Worm (Caenorhabditis elegans): ENCODE data around the gene cav-1.

- no peak for TF ChIP-seq lsy-2 (tag; optimal IDR thresholded peaks at IDR 0.05)
- no peak for TF ChIP-seq nhr-76 (tag; optimal IDR thresholded peaks at IDR 0.05)
- TF ChIP-seq nhr-12 (tag; optimal IDR thresholded peaks at IDR 0.05): no peak
- no peak for TF ChIP-seq efl-3 (GFP tag; optimal IDR thresholded peaks at IDR 0.05)
- TF ChIP-seq unc-62 (GFP tag; optimal IDR thresholded peaks at IDR 0.05): no peak
- no peak for TF ChIP-seq zag-1 (tag; optimal IDR thresholded peaks at IDR 0.05)
- TF ChIP-seq fos-1 (tag; optimal IDR thresholded peaks at IDR 0.05): no peak
- TF ChIP-seq fkh-10 (GFP tag; optimal IDR thresholded peaks at IDR 0.05): no peak
- TF ChIP-seq lin-15B (tag; optimal IDR thresholded peaks at IDR 0.05): no peak
- TF ChIP-seq dsc-1 (tag; optimal IDR thresholded peaks at IDR 0.05): no peak
Observed at ce11 chrIV:9724948-9725347, 47.4 kb upstream of the cav-1 start, which contains the start of the genes nhr-138 and C28D4.18.

Data from whole organism, L1 larva.